Worm (Caenorhabditis elegans): ENCODE results near the gene srz-64.
"Not testable (repeated sequence)": the region's sequence is repeated elsewhere in the genome, so short reads cannot be mapped to it uniquely, and the experiment has no call there.

Gene srz-64

ce11 chrII:1297044-1297696, 4.1 kb upstream of the srz-64 start:
- TF ChIP-seq nhr-76 (tag; optimal IDR thresholded peaks at IDR 0.05) (no peak), mls-2 (tag; optimal IDR thresholded peaks at IDR 0.05) (no peak), nhr-12 (tag; optimal IDR thresholded peaks at IDR 0.05) (no peak)

DNA sequence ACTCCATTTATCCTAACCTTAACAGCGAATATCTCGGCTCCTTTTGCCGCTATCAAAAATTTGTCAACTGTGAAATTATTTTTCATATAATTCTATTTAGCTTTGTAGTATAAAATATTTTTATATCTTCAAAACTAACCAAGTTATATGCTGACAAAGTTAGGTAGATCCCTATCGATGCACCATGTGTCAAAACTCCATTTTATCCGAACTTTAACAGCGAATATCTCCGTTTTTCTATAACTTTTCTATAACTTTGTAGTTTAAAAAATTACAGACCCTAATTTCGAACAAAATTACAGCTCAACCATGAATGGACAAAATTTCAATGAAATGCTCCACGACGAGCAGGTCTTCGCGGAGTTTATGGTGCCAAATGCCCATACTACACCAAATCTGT, 2.7 kb upstream of the srz-64 start, which contains the start of gene Y57G7A.2:
Y57G7A.2 (plus strand) TSS at position 301 of the 400 bp plus-strand sequence.
- no peak for TF ChIP-seq sem-2 (GFP tag; optimal IDR thresholded peaks at IDR 0.05)
- no peak for TF ChIP-seq drap-1 (GFP tag; optimal IDR thresholded peaks at IDR 0.05)

- TF ChIP-seq ham-2 (GFP tag; optimal IDR thresholded peaks at IDR 0.05) (no peak), nhr-76 (tag; optimal IDR thresholded peaks at IDR 0.05) (no peak), mep-1 (tag; optimal IDR thresholded peaks at IDR 0.05) (no peak)
Observed at ce11 chrII:1285514-1285913, 7.5 kb downstream of the srz-64 start, which contains the start of the genes Y57G7A.6 and Y57G7A.3. Gene Y57G7A.6 (minus strand): TSS chrII:1285614. Gene Y57G7A.3 (plus strand): TSS chrII:1285782.

ce11 chrII:1284985-1285384, 8.1 kb downstream of the srz-64 start:
- peak; percentile 20 for TF ChIP-seq ceh-83 (GFP tag; optimal IDR thresholded peaks at IDR 0.05)
- TF ChIP-seq mls-2 (tag; optimal IDR thresholded peaks at IDR 0.05), result no peak
- TF ChIP-seq nhr-12 (tag; optimal IDR thresholded peaks at IDR 0.05), result no peak

- TF ChIP-seq sptf-1 (tag; optimal IDR thresholded peaks at IDR 0.05); lin-13 (tag; optimal IDR thresholded peaks at IDR 0.05); ceh-43 (GFP tag; optimal IDR thresholded peaks at IDR 0.05): not testable (repeated sequence)
Observed at ce11 chrII:1278350-1278749, 14.7 kb downstream of the srz-64 start, which contains the start of gene srz-63. Gene srz-63 (plus strand): TSS chrII:1278650.

- TF ChIP-seq flh-1 (GFP tag; optimal IDR thresholded peaks at IDR 0.05) (no peak), ceh-39 (tag; optimal IDR thresholded peaks at IDR 0.05) (no peak), cnd-1 (tag; optimal IDR thresholded peaks at IDR 0.05) (no peak), mls-2 (tag; optimal IDR thresholded peaks at IDR 0.05) (no peak), M03D4.4 (tag; optimal IDR thresholded peaks at IDR 0.05) (no peak), ceh-83 (GFP tag; optimal IDR thresholded peaks at IDR 0.05) (no peak), ham-2 (GFP tag; optimal IDR thresholded peaks at IDR 0.05) (no peak), hlh-1 (tag; optimal IDR thresholded peaks at IDR 0.05) (no peak), lsy-2 (tag; optimal IDR thresholded peaks at IDR 0.05) (no peak), lin-32 (GFP tag; optimal IDR thresholded peaks at IDR 0.05) (no peak), elt-1 (tag; optimal IDR thresholded peaks at IDR 0.05; ENCODE audit: borderline replicate concordance, insufficient read depth) (no peak), mab-5 (tag; optimal IDR thresholded peaks at IDR 0.05) (no peak), unc-62 (GFP tag; optimal IDR thresholded peaks at IDR 0.05) (no peak), elt-3 (tag; optimal IDR thresholded peaks at IDR 0.05) (no peak), ceh-43 (GFP tag; optimal IDR thresholded peaks at IDR 0.05) (no peak), sem-2 (GFP tag; optimal IDR thresholded peaks at IDR 0.05) (no peak), ces-1 (GFP tag; optimal IDR thresholded peaks at IDR 0.05) (no peak)
Observed at ce11 chrII:1276778-1277177, 16.3 kb downstream of the srz-64 start, which contains the start of gene Y57G7A.11. Gene Y57G7A.11 (minus strand): TSS chrII:1276878.

DNA sequence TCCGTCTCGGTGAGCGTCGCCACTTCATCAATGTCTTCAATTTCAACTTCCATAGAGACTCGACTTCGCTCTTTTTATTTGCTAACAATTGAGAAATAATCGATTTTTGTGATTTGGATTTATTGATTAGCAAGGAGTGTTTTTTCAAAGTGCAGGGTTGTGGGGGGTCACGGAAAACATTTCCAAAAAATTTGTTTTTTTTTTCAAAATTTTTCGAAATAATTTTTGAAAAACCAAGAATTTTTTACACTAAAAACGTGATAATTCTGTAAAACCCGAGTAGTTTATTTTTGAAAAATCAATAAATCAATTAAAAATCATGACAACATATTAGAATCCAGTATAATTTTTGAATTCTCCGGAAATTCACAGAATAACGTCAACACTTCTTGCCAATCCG, 17.6 kb downstream of the srz-64 start, which contains the start of gene Y57G7A.5:
Y57G7A.5 (minus strand) TSS at position 101 of the 400 bp plus-strand sequence.
- no peak for TF ChIP-seq snpc-4 (tag; optimal IDR thresholded peaks at IDR 0.05)
- no peak for TF ChIP-seq nhr-76 (tag; optimal IDR thresholded peaks at IDR 0.05)
- TF ChIP-seq elt-3 (tag; optimal IDR thresholded peaks at IDR 0.05), result no peak
- TF ChIP-seq nhr-12 (tag; optimal IDR thresholded peaks at IDR 0.05), result no peak
- no peak for TF ChIP-seq nhr-2 (tag; optimal IDR thresholded peaks at IDR 0.05)
- TF ChIP-seq hlh-1 (tag; optimal IDR thresholded peaks at IDR 0.05), result no peak
- no peak for TF ChIP-seq mep-1 (tag; optimal IDR thresholded peaks at IDR 0.05)
- no peak for TF ChIP-seq drap-1 (GFP tag; optimal IDR thresholded peaks at IDR 0.05)
- TF ChIP-seq M03D4.4 (tag; optimal IDR thresholded peaks at IDR 0.05), result no peak
- no peak for TF ChIP-seq mls-2 (tag; optimal IDR thresholded peaks at IDR 0.05)
- TF ChIP-seq mab-5 (tag; optimal IDR thresholded peaks at IDR 0.05), result no peak
- TF ChIP-seq elt-1 (tag; optimal IDR thresholded peaks at IDR 0.05; ENCODE audit: borderline replicate concordance, insufficient read depth), result no peak
- no peak for TF ChIP-seq tbx-8 (GFP tag; optimal IDR thresholded peaks at IDR 0.05)
- no peak for TF ChIP-seq ceh-39 (tag; optimal IDR thresholded peaks at IDR 0.05)
- TF ChIP-seq sem-2 (GFP tag; optimal IDR thresholded peaks at IDR 0.05), result no peak
- TF ChIP-seq nhr-237 (tag; optimal IDR thresholded peaks at IDR 0.05), result no peak
- no peak for TF ChIP-seq lsy-2 (tag; optimal IDR thresholded peaks at IDR 0.05)
